Worm (Caenorhabditis elegans) whole organism, L4 larva: ENCODE data around the gene snr-6.
A peak's percentile ranks its signal among the peaks of the same experiment; 100 is the strongest.

Experiments
- F10B5.3 ChIP-seq: sonication (generic microtip); optimal IDR thresholded peaks from 2 replicates; lab custom pipeline; 2016; ENCODE audit warnings: mild to moderate bottlenecking, missing genetic modification characterization, missing compliant biosample characterization
- F44E2.7 ChIP-seq: fragments of 200-800 bp; sonication (Bioruptor generic); IDR thresholded peaks from 2 replicates; pipeline ENCODE4 v2.1.2; 2022; ENCODE audit warnings: missing genetic modification characterization, missing compliant biosample characterization
- T26A8.4 ChIP-seq: fragments of 200-800 bp; sonication (Bioruptor generic); IDR thresholded peaks from 2 replicates; pipeline ENCODE4 v1.3.6; 2022; ENCODE audit warnings: missing genetic modification characterization, missing compliant biosample characterization
- Y48G9A.11 ChIP-seq: fragments of 200-800 bp; sonication (Bioruptor generic); IDR thresholded peaks from 2 replicates; pipeline ENCODE4 v1.3.6; 2022; ENCODE audit warnings: missing genetic modification reagents, missing genetic modification characterization, missing compliant biosample characterization
- Y5F2A.4 ChIP-seq: fragments of 200-800 bp; sonication (Bioruptor generic); optimal IDR thresholded peaks from 2 replicates; lab custom pipeline; 2018; ENCODE audit warnings: mild to moderate bottlenecking, missing genetic modification characterization, missing compliant biosample characterization
- Y75B8A.6 ChIP-seq: fragments of 200-800 bp; sonication (Bioruptor generic); IDR thresholded peaks from 2 replicates; pipeline ENCODE4 v1.3.6; 2022; ENCODE audit warnings: missing genetic modification reagents, missing genetic modification characterization, missing compliant biosample characterization
- aha-1 ChIP-seq: fragments of 150-350 bp; peaks from one replicate; lab custom pipeline; 2014; ENCODE audit warnings: missing biosample characterization, missing genetic modification characterization
- ceh-28 ChIP-seq: fragments of 150-350 bp; optimal IDR thresholded peaks from 2 replicates; lab custom pipeline; 2014; ENCODE audit warnings: missing biosample characterization, missing genetic modification reagents, missing genetic modification characterization
- ceh-82 ChIP-seq: sonication (generic microtip); optimal IDR thresholded peaks from 2 replicates; lab custom pipeline; 2017; ENCODE audit warnings: missing biosample characterization, missing genetic modification characterization
- daf-16 ChIP-seq, 3 experiments: sonication (generic microtip); optimal IDR thresholded peaks; 2 replicates each; lab custom pipeline; 2016 to 2017; ENCODE audit warnings: missing genetic modification characterization in 3 of 3, missing genetic modification reagents in 3 of 3, mild to moderate bottlenecking in 2 of 3, missing compliant biosample characterization in 2 of 3, missing biosample characterization in 1 of 3, moderate library complexity in 1 of 3
- daf-8 ChIP-seq: fragments of 200-800 bp; sonication (Bioruptor generic); IDR thresholded peaks from 2 replicates; pipeline ENCODE4 v1.3.6; 2022; ENCODE audit warnings: missing genetic modification characterization, missing compliant biosample characterization
- dmd-6 ChIP-seq: fragments of 200-800 bp; sonication (Bioruptor generic); IDR thresholded peaks from 2 replicates; pipeline ENCODE4 v1.3.6; 2022; ENCODE audit warnings: missing genetic modification reagents, missing genetic modification characterization, missing compliant biosample characterization
- dmd-9 ChIP-seq: fragments of 200-800 bp; sonication (Bioruptor generic); IDR thresholded peaks from 2 replicates; pipeline ENCODE4 v1.3.6; 2022; ENCODE audit warnings: missing genetic modification reagents, missing genetic modification characterization, missing compliant biosample characterization
- egl-27 ChIP-seq: sonication (generic microtip); optimal IDR thresholded peaks from 3 replicates; lab custom pipeline; 2017; ENCODE audit warnings: missing biosample characterization, missing genetic modification reagents, missing genetic modification characterization
- egl-43 ChIP-seq: fragments of 200-800 bp; sonication (Bioruptor generic); IDR thresholded peaks from 2 replicates; pipeline ENCODE4 v1.3.6; 2022; ENCODE audit warnings: missing genetic modification reagents, missing genetic modification characterization, missing compliant biosample characterization
- gei-8 ChIP-seq: fragments of 200-800 bp; sonication (Bioruptor generic); optimal IDR thresholded peaks from 2 replicates; lab custom pipeline; 2018; ENCODE audit warnings: mild to moderate bottlenecking, missing genetic modification characterization, missing compliant biosample characterization
- hif-1 ChIP-seq, 2 experiments: sonication (generic microtip); optimal IDR thresholded peaks; 2 replicates each; lab custom pipeline; 2016 to 2017; ENCODE audit warnings: missing compliant biosample characterization in 2 of 2, missing genetic modification characterization in 2 of 2, missing genetic modification reagents in 2 of 2, missing genotype in 2 of 2, mild to moderate bottlenecking in 1 of 2
- lin-15B ChIP-seq: fragments of 150-350 bp; sonication (generic microtip); optimal IDR thresholded peaks from 3 replicates; lab custom pipeline; 2014; ENCODE audit warnings: missing biosample characterization, missing genetic modification characterization
- lin-29 ChIP-seq: fragments of 200-800 bp; sonication (Bioruptor generic); IDR thresholded peaks from 2 replicates; pipeline ENCODE4 v1.3.6; 2022; ENCODE audit warnings: missing genetic modification reagents, missing genetic modification characterization, missing compliant biosample characterization
- lsy-2 ChIP-seq, 2 experiments: fragments of 150-350 bp in 1 of 2; sonication (generic microtip) in 1 of 2; optimal IDR thresholded peaks; 2 replicates each; lab custom pipeline; 2014 to 2017; ENCODE audit warnings: missing biosample characterization in 2 of 2, missing genetic modification characterization in 2 of 2
- madf-5 ChIP-seq, 2 experiments: fragments of 200-800 bp; sonication (Bioruptor generic); IDR thresholded peaks; 2 replicates each; pipeline ENCODE4 v1.3.6; 2022; ENCODE audit warnings: missing compliant biosample characterization in 2 of 2, missing genetic modification characterization in 2 of 2
- mdl-1 ChIP-seq, 2 experiments: fragments of 150-350 bp in 1 of 2; sonication (generic microtip) in 1 of 2; optimal IDR thresholded peaks; 2 replicates each; lab custom pipeline; 2014 to 2017; ENCODE audit warnings: missing biosample characterization in 2 of 2, missing genetic modification characterization in 2 of 2
- mdt-29 ChIP-seq: fragments of 200-800 bp; sonication (Bioruptor generic); IDR thresholded peaks from 2 replicates; pipeline ENCODE4 v1.3.6; 2022; ENCODE audit warnings: missing genetic modification reagents, missing genetic modification characterization, missing compliant biosample characterization
- mep-1 ChIP-seq: fragments of 150-350 bp; sonication (generic microtip); optimal IDR thresholded peaks from 3 replicates; lab custom pipeline; 2014; ENCODE audit warnings: missing biosample characterization, missing genetic modification characterization
- mes-2 ChIP-seq: sonication (generic microtip); optimal IDR thresholded peaks from 2 replicates; lab custom pipeline; 2016; ENCODE audit warnings: missing genotype, mild to moderate bottlenecking, missing genetic modification characterization, missing compliant biosample characterization; ENCODE audit not compliant: poor library complexity, severe bottlenecking
- nhr-10 ChIP-seq: fragments of 150-350 bp; optimal IDR thresholded peaks from 2 replicates; lab custom pipeline; 2014; ENCODE audit warnings: missing biosample characterization, missing genetic modification characterization
- nhr-102 ChIP-seq: sonication (generic microtip); optimal IDR thresholded peaks from 2 replicates; lab custom pipeline; 2016; ENCODE audit warnings: mild to moderate bottlenecking, missing genetic modification characterization, moderate library complexity, missing compliant biosample characterization
- nhr-111 ChIP-seq: fragments of 200-800 bp; sonication (Bioruptor generic); optimal IDR thresholded peaks from 2 replicates; lab custom pipeline; 2018; ENCODE audit warnings: mild to moderate bottlenecking, missing genetic modification characterization, missing compliant biosample characterization
- nhr-25 ChIP-seq: sonication (generic microtip); optimal IDR thresholded peaks from 2 replicates; lab custom pipeline; 2017; ENCODE audit warnings: missing genetic modification characterization, mild to moderate bottlenecking, missing compliant biosample characterization, antibody characterized with exemption, moderate library complexity, borderline replicate concordance; ENCODE audit not compliant: insufficient read depth
- nhr-28 ChIP-seq: fragments of 150-350 bp; optimal IDR thresholded peaks from 2 replicates; lab custom pipeline; 2014; ENCODE audit warnings: missing biosample characterization, missing genetic modification characterization
- nhr-42 ChIP-seq: fragments of 200-800 bp; sonication (Bioruptor generic); IDR thresholded peaks from 2 replicates; pipeline ENCODE4 v1.3.6; 2022; ENCODE audit warnings: missing genetic modification characterization, missing compliant biosample characterization
- php-3 ChIP-seq: fragments of 200-800 bp; sonication (Bioruptor generic); IDR thresholded peaks from 2 replicates; pipeline ENCODE4 v1.3.6; 2022; ENCODE audit warnings: missing genetic modification reagents, missing genetic modification characterization, missing compliant biosample characterization
- pqm-1 ChIP-seq: sonication (generic microtip); optimal IDR thresholded peaks from 2 replicates; lab custom pipeline; 2017; ENCODE audit warnings: missing biosample characterization, missing genetic modification characterization
- saeg-2 ChIP-seq: fragments of 200-800 bp; sonication (Bioruptor generic); IDR thresholded peaks from 2 replicates; pipeline ENCODE4 v1.3.6; 2022; ENCODE audit warnings: missing genetic modification reagents, missing genetic modification characterization, missing compliant biosample characterization
- snpc-4 ChIP-seq: fragments of 150-350 bp; optimal IDR thresholded peaks from 2 replicates; lab custom pipeline; 2014; ENCODE audit warnings: missing biosample characterization, missing genetic modification characterization
- spr-3 ChIP-seq: fragments of 200-800 bp; sonication (Bioruptor generic); optimal IDR thresholded peaks from 2 replicates; lab custom pipeline; 2018; ENCODE audit warnings: mild to moderate bottlenecking, missing genetic modification characterization, missing compliant biosample characterization
- unc-130 ChIP-seq: sonication (generic microtip); optimal IDR thresholded peaks from 2 replicates; lab custom pipeline; 2016; ENCODE audit warnings: missing genetic modification reagents, missing genetic modification characterization, missing compliant biosample characterization
- unc-39 ChIP-seq: sonication (generic microtip); optimal IDR thresholded peaks from 2 replicates; lab custom pipeline; 2017; ENCODE audit warnings: missing biosample characterization, missing genetic modification characterization
- unc-62 ChIP-seq, 3 experiments: fragments of 150-350 bp in 1 of 3; sonication (generic microtip); optimal IDR thresholded peaks in 2 of 3; peaks in 1 of 3; 1 replicate in 1 of 3; 2 replicates in 2 of 3; lab custom pipeline; 2014 to 2017; ENCODE audit warnings: missing biosample characterization in 3 of 3, missing genetic modification characterization in 3 of 3, missing genetic modification reagents in 3 of 3, missing genotype in 1 of 3
- vab-7 ChIP-seq: fragments of 200-800 bp; sonication (Bioruptor generic); IDR thresholded peaks from 2 replicates; pipeline ENCODE4 v1.3.6; 2022; ENCODE audit warnings: missing genetic modification reagents, missing genetic modification characterization, missing compliant biosample characterization
- zfp-2 ChIP-seq: sonication (generic microtip); optimal IDR thresholded peaks from 2 replicates; lab custom pipeline; 2016; ENCODE audit warnings: mild to moderate bottlenecking, missing genetic modification characterization, missing compliant biosample characterization
- ztf-7 ChIP-seq: fragments of 150-350 bp; optimal IDR thresholded peaks from 2 replicates; lab custom pipeline; 2014; ENCODE audit warnings: missing biosample characterization, missing genetic modification characterization

snr-6 gene

ce11 chrIII:12411668-12412067 is 17.8 kb downstream of the snr-6 start:
- TF ChIP-seq lin-29 (GFP tag; lab: Robert Waterston, UW) = no peak
- TF ChIP-seq ceh-28 = peak; percentile 92
- no peak for TF ChIP-seq F10B5.3 (tag; lab: Kevin White, UChicago)
- no peak for TF ChIP-seq gei-8
- peak; percentile 15 for TF ChIP-seq aha-1 (tag; lab: Kevin White, UChicago)
- no peak for TF ChIP-seq saeg-2
- TF ChIP-seq php-3 (GFP tag; lab: Robert Waterston, UW) = no peak

- TF ChIP-seq nhr-25 (tag; lab: Kevin White, UChicago) = no peak
- TF ChIP-seq mdl-1 (tag; optimal IDR thresholded peaks at IDR 0.05; lab: Kevin White, UChicago) = no peak
- no peak for TF ChIP-seq nhr-102 (tag; lab: Kevin White, UChicago)
- no peak for TF ChIP-seq ceh-82
- no peak for TF ChIP-seq pqm-1
- peak; percentile 91 for TF ChIP-seq ceh-28
Measured at ce11 chrIII:12411059-12411458, 18.4 kb downstream of the snr-6 start.

ce11 chrIII:12410304-12410703 is 19.1 kb downstream of the snr-6 start:
- TF ChIP-seq lsy-2 (tag; optimal IDR thresholded peaks at IDR 0.05; lab: Kevin White, UChicago) (no peak), ceh-28 (peak; percentile 88)

- no peak for TF ChIP-seq nhr-10
- TF ChIP-seq unc-130 (GFP tag; lab: Kevin White, UChicago) = no peak
- TF ChIP-seq nhr-42 = 0 out of 2 replicates have a peak, but pooled peaks have one; percentile 7
- TF ChIP-seq aha-1 (tag; lab: Kevin White, UChicago) = no peak
- no peak for TF ChIP-seq mep-1 (tag; lab: Kevin White, UChicago)
- TF ChIP-seq daf-16 (GFP tag; optimal IDR thresholded peaks at IDR 0.05; lab: Kevin White, UChicago) = peak in 1 of 2 experiments; percentile 20
- TF ChIP-seq daf-16 (tag; optimal IDR thresholded peaks at IDR 0.05; lab: Kevin White, UChicago) = no peak
- TF ChIP-seq pqm-1 = no peak
- TF ChIP-seq hif-1 (tag; optimal IDR thresholded peaks at IDR 0.05; lab: Kevin White, UChicago) = no peak
- TF ChIP-seq dmd-6 = peak; percentile 25; the same call in 1 of the 2 replicates
- peak; percentile 49; the same call in 1 of the 2 replicates for TF ChIP-seq Y48G9A.11 (GFP tag; lab: Robert Waterston, UW)
- no peak for TF ChIP-seq nhr-111 (GFP tag; lab: Kevin White, UChicago)
- TF ChIP-seq snpc-4 (tag; lab: Kevin White, UChicago) = no peak
- no peak for TF ChIP-seq egl-27 (tag; lab: Kevin White, UChicago)
- no peak for TF ChIP-seq ceh-82
- peak; percentile 53 for TF ChIP-seq T26A8.4 (GFP tag; lab: Robert Waterston, UW)
- peak; percentile 83 for TF ChIP-seq egl-43
- TF ChIP-seq spr-3 (GFP tag; lab: Kevin White, UChicago) = peak; percentile 15
- TF ChIP-seq ceh-28 = no peak
- TF ChIP-seq saeg-2 = no peak
- peak in 1 of 2 experiments; percentile 62 for TF ChIP-seq unc-62 (GFP tag; optimal IDR thresholded peaks at IDR 0.05 in 1 of 2; lab: Kevin White, UChicago)
- no peak for TF ChIP-seq unc-62 (tag; optimal IDR thresholded peaks at IDR 0.05; lab: Kevin White, UChicago)
- no peak for TF ChIP-seq F10B5.3 (tag; lab: Kevin White, UChicago)
- TF ChIP-seq madf-5 (GFP tag; IDR thresholded peaks at IDR 0.05; lab: Robert Waterston, UW) = peak in 1 of 2 experiments; percentile 59; a peak in 1 of 4 replicates
- peak; percentile 7 for TF ChIP-seq zfp-2 (tag; lab: Kevin White, UChicago)
- no peak for TF ChIP-seq lsy-2 (tag; optimal IDR thresholded peaks at IDR 0.05; lab: Kevin White, UChicago)
- no peak for TF ChIP-seq unc-39 (tag; lab: Kevin White, UChicago)
- no peak for TF ChIP-seq Y75B8A.6
- TF ChIP-seq dmd-9 (GFP tag; lab: Robert Waterston, UW) = peak; percentile 51; the same call in 1 of the 2 replicates
- TF ChIP-seq nhr-28 = no peak
- TF ChIP-seq daf-8 (GFP tag; lab: Robert Waterston, UW) = no peak
- TF ChIP-seq vab-7 (GFP tag; lab: Robert Waterston, UW) = peak; percentile 59
- no peak for TF ChIP-seq ztf-7 (tag; lab: Kevin White, UChicago)
- no peak for TF ChIP-seq Y5F2A.4 (GFP tag; lab: Kevin White, UChicago)
- peak; percentile 61 for TF ChIP-seq mes-2
- TF ChIP-seq lin-29 (GFP tag; lab: Robert Waterston, UW) = 0 out of 2 replicates have a peak, but pooled peaks have one; percentile 16
- TF ChIP-seq gei-8 = no peak
- 0 out of 2 replicates have a peak, but pooled peaks have one; percentile 21 for TF ChIP-seq mdt-29 (GFP tag; lab: Robert Waterston, UW)
- TF ChIP-seq lin-15B (tag; lab: Kevin White, UChicago) = no peak
- 0 out of 2 replicates have a peak, but pooled peaks have one; percentile 13 for TF ChIP-seq F44E2.7 (GFP tag; lab: Robert Waterston, UW)
Measured at ce11 chrIII:12399709-12400108, 29.7 kb downstream of the snr-6 start.
